Worm (Caenorhabditis elegans): ENCODE data around the gene srx-2.

Gene srx-2

ce11 chrV:9059468-9059867 is 50.2 kb downstream of the srx-2 start, which contains the start of the genes C25E10.16 and C25E10.13:
TSS of gene C25E10.16 (minus strand) at chrV:9059568.
TSS of gene C25E10.13 (plus strand) at chrV:9059723.
- TF ChIP-seq fkh-2 (tag; optimal IDR thresholded peaks at IDR 0.05) = no peak
- TF ChIP-seq ceh-82 (tag; optimal IDR thresholded peaks at IDR 0.05) = no peak
- no peak for TF ChIP-seq aly-2 (tag; optimal IDR thresholded peaks at IDR 0.05)
- TF ChIP-seq ZK546.5 (tag; optimal IDR thresholded peaks at IDR 0.05) = no peak
- no peak for TF ChIP-seq zag-1 (tag; optimal IDR thresholded peaks at IDR 0.05)
- no peak for TF ChIP-seq elt-1 (tag; optimal IDR thresholded peaks at IDR 0.05)
- no peak for TF ChIP-seq ztf-4 (tag; optimal IDR thresholded peaks at IDR 0.05)
- TF ChIP-seq mml-1 (tag; optimal IDR thresholded peaks at IDR 0.05) = no peak
- TF ChIP-seq lin-15B (tag; optimal IDR thresholded peaks at IDR 0.05) = no peak
- TF ChIP-seq ceh-28 (tag; optimal IDR thresholded peaks at IDR 0.05) = no peak
- no peak for TF ChIP-seq nhr-43 (tag; optimal IDR thresholded peaks at IDR 0.05; ENCODE audit: poor library complexity, severe bottlenecking)
- no peak for TF ChIP-seq snpc-4 (tag; optimal IDR thresholded peaks at IDR 0.05)
- TF ChIP-seq nhr-77 (tag; optimal IDR thresholded peaks at IDR 0.05) = no peak
- no peak for TF ChIP-seq ceh-9 (tag; optimal IDR thresholded peaks at IDR 0.05)
